Fruit fly (Drosophila melanogaster) whole organism: Measurements from ENCODE around the gene betaNACtes4.

Experiments
- CG8478 ChIP-seq: fragments of >200 bp; optimal IDR thresholded peaks from 2 replicates; lab custom pipeline; 2018; ENCODE audit warnings: inconsistent platforms
- Dll ChIP-seq: fragments of >200 bp; optimal IDR thresholded peaks from 2 replicates; lab custom pipeline; 2017
- EcR ChIP-seq, 2 experiments: fragments of >200 bp; optimal IDR thresholded peaks; 2 replicates each; lab custom pipeline; 2017; ENCODE audit warnings: missing biosample characterization in 2 of 2, missing genetic modification characterization in 2 of 2, missing genetic modification reagents in 2 of 2
- pan ChIP-seq: fragments of >200 bp; optimal IDR thresholded peaks from 2 replicates; lab custom pipeline; 2017
- psq ChIP-seq: fragments of >200 bp; optimal IDR thresholded peaks from 2 replicates; lab custom pipeline; 2017
- usp ChIP-seq: fragments of >200 bp; optimal IDR thresholded peaks from 2 replicates; lab custom pipeline; 2017; ENCODE audit warnings: missing biosample characterization, missing genetic modification characterization, mixed read lengths

- no peak for TF ChIP-seq psq (lab: Kevin White, UChicago)
- no peak for TF ChIP-seq pan (lab: Kevin White, UChicago)
- no peak for TF ChIP-seq usp
- TF ChIP-seq Dll = no peak
- TF ChIP-seq EcR (GFP tag; optimal IDR thresholded peaks at IDR 0.05; lab: Kevin White, UChicago) = no peak
- TF ChIP-seq CG8478 (lab: Kevin White, UChicago) = no peak
Observed at dm6 chrX:14331490-14332182, 48.5 kb upstream of the betaNACtes4 start.
